Fruit fly (Drosophila melanogaster): ENCODE data around the gene Vps24.

Vps24 gene

dm6 chr3R:4311067-4311723, 448 bp upstream of the Vps24 start, which contains the start of gene Suv3 (continued):
- no peak for TF ChIP-seq CG6175 (GFP tag; IDR thresholded peaks at IDR 0.05)
- peak; percentile 64 for TF ChIP-seq twi (tag; optimal IDR thresholded peaks at IDR 0.05)
- TF ChIP-seq CG2129 (GFP tag; IDR thresholded peaks at IDR 0.05; ENCODE audit: partially characterized antibody), result no peak
- peak; percentile 58 for TF ChIP-seq CG9727 (GFP tag; optimal IDR thresholded peaks at IDR 0.05)
- TF ChIP-seq Abd-B (GFP tag; optimal IDR thresholded peaks at IDR 0.05), result peak; percentile 33
- no peak for TF ChIP-seq run (tag; optimal IDR thresholded peaks at IDR 0.05)
- no peak for TF ChIP-seq her (GFP tag; optimal IDR thresholded peaks at IDR 0.05)
- TF ChIP-seq CG17568 (GFP tag; optimal IDR thresholded peaks at IDR 0.05), result no peak
- TF ChIP-seq CG15696 (tag; optimal IDR thresholded peaks at IDR 0.05), result peak; percentile 37
- TF ChIP-seq Gug (GFP tag; IDR thresholded peaks at IDR 0.05), result no peak
- TF ChIP-seq odd (GFP tag; optimal IDR thresholded peaks at IDR 0.05), result no peak
- TF ChIP-seq otp (GFP tag; IDR thresholded peaks at IDR 0.05), result no peak
- TF ChIP-seq org-1 (GFP tag; optimal IDR thresholded peaks at IDR 0.05), result no peak
- TF ChIP-seq Six4 (GFP tag; optimal IDR thresholded peaks at IDR 0.05), result no peak
- no peak for TF ChIP-seq HLH4C (GFP tag; IDR thresholded peaks at IDR 0.05; ENCODE audit: partially characterized antibody)
- TF ChIP-seq dpn (GFP tag; optimal IDR thresholded peaks at IDR 0.05), result peak in 1 of 2 experiments; percentile 13
- no peak for TF ChIP-seq gro (GFP tag; optimal IDR thresholded peaks at IDR 0.05)
- TF ChIP-seq Hr39 (optimal IDR thresholded peaks at IDR 0.05), result no peak
- no peak for TF ChIP-seq amos (GFP tag; IDR thresholded peaks at IDR 0.05; ENCODE audit: partially characterized antibody)
- peak; percentile 64 for TF ChIP-seq CG9932 (GFP tag; IDR thresholded peaks at IDR 0.05)
- TF ChIP-seq B-H2 (GFP tag; optimal IDR thresholded peaks at IDR 0.05), result peak; percentile 43
- TF ChIP-seq Max (GFP tag; optimal IDR thresholded peaks at IDR 0.05), result no peak
- TF ChIP-seq inv (GFP tag; IDR thresholded peaks at IDR 0.05; ENCODE audit: partially characterized antibody), result no peak
- TF ChIP-seq CG8765 (GFP tag; IDR thresholded peaks at IDR 0.05), result no peak
- TF ChIP-seq CG12104 (GFP tag; optimal IDR thresholded peaks at IDR 0.05), result no peak
- peak; percentile 71 for TF ChIP-seq CG15269 (tag; optimal IDR thresholded peaks at IDR 0.05)
- no peak for TF ChIP-seq cad (GFP tag; optimal IDR thresholded peaks at IDR 0.05)
- TF ChIP-seq Kr (GFP tag; optimal IDR thresholded peaks at IDR 0.05), result no peak
- peak; percentile 47 for TF ChIP-seq YL-1 (GFP tag; optimal IDR thresholded peaks at IDR 0.05)
- no peak for TF ChIP-seq slp2 (GFP tag; optimal IDR thresholded peaks at IDR 0.05)
- no peak for TF ChIP-seq CG4820 (GFP tag; optimal IDR thresholded peaks at IDR 0.05)
- TF ChIP-seq knrl (GFP tag; IDR thresholded peaks at IDR 0.05; ENCODE audit: partially characterized antibody), result no peak
- TF ChIP-seq CG31388 (GFP tag; optimal IDR thresholded peaks at IDR 0.05), result no peak
- TF ChIP-seq slbo (GFP tag; IDR thresholded peaks at IDR 0.05), result peak; percentile 62; the same call in 1 of the 2 replicates
- no peak for TF ChIP-seq pan (optimal IDR thresholded peaks at IDR 0.05)
- TF ChIP-seq pan (GFP tag; optimal IDR thresholded peaks at IDR 0.05 in 1 of 2, IDR thresholded peaks at IDR 0.05 in 1 of 2), result peak in 1 of 2 experiments; percentile 36
- no peak for TF ChIP-seq sc (optimal IDR thresholded peaks at IDR 0.05)
- TF ChIP-seq sc (GFP tag; optimal IDR thresholded peaks at IDR 0.05), result no peak
- peak; percentile 18 for TF ChIP-seq unpg (GFP tag; optimal IDR thresholded peaks at IDR 0.05)
- no peak for TF ChIP-seq CkIIα-i1 (GFP tag; IDR thresholded peaks at IDR 0.05)
- TF ChIP-seq luna (GFP tag; optimal IDR thresholded peaks at IDR 0.05), result no peak
- no peak for TF ChIP-seq CG15073 (GFP tag; optimal IDR thresholded peaks at IDR 0.05)
- no peak for TF ChIP-seq jumu (GFP tag; optimal IDR thresholded peaks at IDR 0.05)
- no peak for TF ChIP-seq pho (GFP tag; optimal IDR thresholded peaks at IDR 0.05)
- TF ChIP-seq BEAF-32 (GFP tag; optimal IDR thresholded peaks at IDR 0.05), result peak; percentile 54
- TF ChIP-seq CG6765 (GFP tag; optimal IDR thresholded peaks at IDR 0.05), result no peak
- TF ChIP-seq Dad (GFP tag; optimal IDR thresholded peaks at IDR 0.05), result no peak
- no peak for TF ChIP-seq CG4404 (GFP tag; IDR thresholded peaks at IDR 0.05)
- TF ChIP-seq CG9817 (tag; optimal IDR thresholded peaks at IDR 0.05), result peak; percentile 36
- no peak for TF ChIP-seq ERR (GFP tag; optimal IDR thresholded peaks at IDR 0.05)
- TF ChIP-seq CG10267 (tag; optimal IDR thresholded peaks at IDR 0.05), result peak; percentile 33
